Fruit fly (Drosophila melanogaster): ENCODE measurements around the gene CG5167.

The CG5167 gene

DNA sequence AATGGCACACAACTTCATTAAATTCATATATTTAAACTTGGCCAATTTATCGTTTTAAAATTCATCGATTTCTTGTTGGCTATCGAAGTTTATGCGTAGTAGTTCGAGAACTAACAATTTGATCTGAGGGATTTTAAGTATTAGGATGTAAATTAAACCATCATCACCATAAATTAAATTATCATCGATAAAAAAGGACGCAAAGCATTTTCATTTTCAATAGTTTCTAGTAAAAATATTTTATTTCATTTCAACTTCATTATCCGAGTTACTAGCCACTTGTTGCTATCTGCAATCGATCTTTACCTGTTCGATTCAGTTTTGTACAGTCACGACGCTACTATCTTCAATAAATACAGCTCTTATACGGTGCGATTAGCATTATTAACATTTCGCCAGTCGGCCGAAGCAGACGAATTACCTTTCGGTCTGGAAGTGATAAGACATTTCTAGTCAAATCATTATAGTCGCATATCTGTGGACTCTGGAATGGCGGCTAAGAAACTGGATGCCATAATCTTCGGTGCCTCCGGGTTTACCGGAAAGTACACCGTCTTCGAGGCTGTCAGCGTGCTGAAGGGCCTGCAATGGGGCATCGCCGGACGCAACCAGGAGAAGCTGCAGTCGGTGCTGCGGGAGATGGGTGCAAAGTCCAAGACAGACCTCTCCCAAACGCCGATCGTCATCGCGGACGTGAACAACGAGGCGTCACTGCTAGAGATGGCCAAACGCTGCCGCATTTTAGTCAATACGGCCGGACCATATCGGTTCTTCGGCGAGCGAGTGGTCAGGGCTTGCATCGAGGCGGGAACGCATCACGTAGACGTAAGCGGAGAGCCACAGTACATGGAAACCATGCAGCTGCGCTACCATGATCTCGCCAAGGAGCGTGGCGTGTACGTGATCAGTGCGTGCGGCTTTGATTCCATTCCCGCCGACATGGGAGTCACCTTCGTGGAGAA lies at the start of gene CG5167:
Gene CG5167 (plus strand): TSS at position 298 of the 962 bp plus-strand sequence.
- TF ChIP-seq Crg-1 (GFP tag; optimal IDR thresholded peaks at IDR 0.05) = no peak
- TF ChIP-seq CG7101 (tag; optimal IDR thresholded peaks at IDR 0.05) = peak; percentile 59
- TF ChIP-seq Mnt (GFP tag; optimal IDR thresholded peaks at IDR 0.05) = peak; percentile 33
- peak; percentile 57 for TF ChIP-seq Hr96 (GFP tag; optimal IDR thresholded peaks at IDR 0.05)
- peak in 1 of 2 experiments; percentile 79 for TF ChIP-seq cnc (optimal IDR thresholded peaks at IDR 0.05)
- TF ChIP-seq tj (GFP tag; optimal IDR thresholded peaks at IDR 0.05) = peak; percentile 28
- no peak for TF ChIP-seq CG1620 (GFP tag; optimal IDR thresholded peaks at IDR 0.05)
- peak; percentile 25 for TF ChIP-seq ovo (GFP tag; optimal IDR thresholded peaks at IDR 0.05)
- no peak for TF ChIP-seq CG5204 (GFP tag; optimal IDR thresholded peaks at IDR 0.05)
- TF ChIP-seq CG33017 (tag; optimal IDR thresholded peaks at IDR 0.05) = peak; percentile 69
- no peak for TF ChIP-seq kay (GFP tag; ENCODE audit: borderline replicate concordance)
- TF ChIP-seq Clk (GFP tag; optimal IDR thresholded peaks at IDR 0.05) = no peak
- peak; percentile 65 for TF ChIP-seq CG14711 (tag; optimal IDR thresholded peaks at IDR 0.05)
- TF ChIP-seq bab1 (GFP tag; optimal IDR thresholded peaks at IDR 0.05) = peak; percentile 60
- TF ChIP-seq cic (GFP tag; optimal IDR thresholded peaks at IDR 0.05) = peak; percentile 47
- no peak for TF ChIP-seq pad (GFP tag; optimal IDR thresholded peaks at IDR 0.05)
- peak; percentile 96 for TF ChIP-seq CG12768 (GFP tag; optimal IDR thresholded peaks at IDR 0.05)
- TF ChIP-seq CG7045 (GFP tag; optimal IDR thresholded peaks at IDR 0.05) = peak; percentile 24
- peak; percentile 70 for TF ChIP-seq CG11617 (GFP tag; optimal IDR thresholded peaks at IDR 0.05)
- TF ChIP-seq toe (GFP tag; optimal IDR thresholded peaks at IDR 0.05) = peak; percentile 70

DNA sequence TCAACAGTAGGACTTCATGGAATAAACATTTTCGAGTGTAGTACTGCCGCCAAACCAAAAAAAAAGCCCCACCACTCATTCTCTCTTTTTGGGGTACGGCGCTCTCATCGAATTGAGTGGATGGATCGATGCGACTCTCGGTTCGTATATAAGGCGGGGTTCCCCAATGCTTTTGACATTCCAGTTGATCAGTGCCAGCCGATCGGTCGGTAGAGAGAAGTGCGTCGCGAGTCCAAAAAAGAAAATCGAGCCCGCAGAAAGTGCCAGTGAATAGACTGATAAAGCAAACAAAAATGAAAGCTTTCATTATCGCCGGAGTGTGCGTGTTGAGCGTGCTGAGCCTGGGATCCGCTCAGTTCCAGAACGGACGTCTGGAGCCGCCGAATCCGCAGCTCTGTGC lies 46.5 kb upstream of the CG5167 start, which contains the start of gene CG4115:
Gene CG4115 (plus strand): TSS at position 172 of the 400 bp plus-strand sequence.
- no peak for TF ChIP-seq cnc (optimal IDR thresholded peaks at IDR 0.05)
- TF ChIP-seq Clk (GFP tag; optimal IDR thresholded peaks at IDR 0.05) = no peak
- TF ChIP-seq pad (GFP tag; optimal IDR thresholded peaks at IDR 0.05) = no peak
- TF ChIP-seq Crg-1 (GFP tag; optimal IDR thresholded peaks at IDR 0.05) = no peak
- no peak for TF ChIP-seq CG33017 (tag; optimal IDR thresholded peaks at IDR 0.05)
- no peak for TF ChIP-seq ovo (GFP tag; optimal IDR thresholded peaks at IDR 0.05)
- TF ChIP-seq CG7101 (tag; optimal IDR thresholded peaks at IDR 0.05) = no peak
- TF ChIP-seq cic (GFP tag; optimal IDR thresholded peaks at IDR 0.05) = no peak
- TF ChIP-seq CG1620 (GFP tag; optimal IDR thresholded peaks at IDR 0.05) = no peak
- TF ChIP-seq toe (GFP tag; optimal IDR thresholded peaks at IDR 0.05) = no peak
- TF ChIP-seq CG7045 (GFP tag; optimal IDR thresholded peaks at IDR 0.05) = no peak
- TF ChIP-seq CG12768 (GFP tag; optimal IDR thresholded peaks at IDR 0.05) = no peak
- no peak for TF ChIP-seq CG14711 (tag; optimal IDR thresholded peaks at IDR 0.05)
- no peak for TF ChIP-seq tj (GFP tag; optimal IDR thresholded peaks at IDR 0.05)
- TF ChIP-seq Hr96 (GFP tag; optimal IDR thresholded peaks at IDR 0.05) = no peak

- no peak for TF ChIP-seq kay (GFP tag; ENCODE audit: borderline replicate concordance)
- TF ChIP-seq CG12768 (GFP tag; optimal IDR thresholded peaks at IDR 0.05) = no peak
- TF ChIP-seq Mnt (GFP tag; optimal IDR thresholded peaks at IDR 0.05) = no peak
- no peak for TF ChIP-seq bab1 (GFP tag; optimal IDR thresholded peaks at IDR 0.05)
- no peak for TF ChIP-seq ovo (GFP tag; optimal IDR thresholded peaks at IDR 0.05)
- TF ChIP-seq CG7045 (GFP tag; optimal IDR thresholded peaks at IDR 0.05) = no peak
- no peak for TF ChIP-seq Hr96 (GFP tag; optimal IDR thresholded peaks at IDR 0.05)
- TF ChIP-seq cnc (optimal IDR thresholded peaks at IDR 0.05) = no peak
- no peak for TF ChIP-seq CG33017 (tag; optimal IDR thresholded peaks at IDR 0.05)
- TF ChIP-seq toe (GFP tag; optimal IDR thresholded peaks at IDR 0.05) = no peak
- TF ChIP-seq CG5204 (GFP tag; optimal IDR thresholded peaks at IDR 0.05) = no peak
- TF ChIP-seq Crg-1 (GFP tag; optimal IDR thresholded peaks at IDR 0.05) = no peak
- TF ChIP-seq Clk (GFP tag; optimal IDR thresholded peaks at IDR 0.05) = no peak
- no peak for TF ChIP-seq CG11617 (GFP tag; optimal IDR thresholded peaks at IDR 0.05)
- TF ChIP-seq CG1620 (GFP tag; optimal IDR thresholded peaks at IDR 0.05) = no peak
- no peak for TF ChIP-seq CG14711 (tag; optimal IDR thresholded peaks at IDR 0.05)
- no peak for TF ChIP-seq tj (GFP tag; optimal IDR thresholded peaks at IDR 0.05)
- TF ChIP-seq pad (GFP tag; optimal IDR thresholded peaks at IDR 0.05) = no peak
These were observed 44.3 kb upstream of the CG5167 start for dm6 chr3R:12361962-12362497.

DNA sequence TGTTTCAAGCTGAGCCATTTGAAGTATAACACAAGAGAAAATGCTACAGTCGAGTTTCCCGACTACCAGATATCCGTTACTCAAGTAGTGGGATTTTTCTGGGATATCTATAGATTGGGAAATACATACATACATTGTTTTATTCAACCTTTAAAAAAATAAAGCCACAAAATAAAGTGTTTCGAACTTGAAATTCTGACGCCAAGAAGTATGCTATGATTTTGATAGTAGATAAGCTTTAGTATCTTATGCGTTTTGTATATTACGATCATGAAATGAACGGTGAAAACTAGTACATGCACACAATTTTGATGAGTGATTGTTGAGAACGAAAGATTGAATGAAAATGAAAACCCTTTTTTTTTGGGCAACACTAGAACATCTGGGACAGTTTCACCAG lies 42.8 kb upstream of the CG5167 start:
- peak; percentile 16 for TF ChIP-seq bab1 (GFP tag; optimal IDR thresholded peaks at IDR 0.05)
- no peak for TF ChIP-seq Clk (GFP tag; optimal IDR thresholded peaks at IDR 0.05)

DNA sequence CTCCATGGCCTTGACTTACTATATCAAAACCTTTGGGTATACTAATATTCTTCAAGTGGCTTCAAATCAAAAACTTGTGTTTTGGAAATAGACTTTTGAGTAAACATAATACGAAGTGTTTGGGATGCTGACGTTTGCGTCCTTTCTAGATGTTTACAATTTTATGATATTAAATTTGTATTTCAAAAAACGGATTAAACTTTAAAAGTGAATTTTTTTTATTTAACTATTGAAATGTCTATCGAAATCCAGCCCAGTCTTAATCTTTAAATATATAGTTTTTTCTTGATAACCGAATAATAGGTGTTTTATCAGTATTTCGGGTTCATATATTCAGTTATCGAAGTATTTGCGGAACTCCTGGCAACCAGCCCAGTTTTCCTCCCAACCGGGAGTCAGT lies 41.8 kb upstream of the CG5167 start, which contains the start of gene Tim17a1:
Gene Tim17a1 (minus strand): TSS at position 101 of the 400 bp plus-strand sequence.
- TF ChIP-seq CG7045 (GFP tag; optimal IDR thresholded peaks at IDR 0.05) = no peak
- no peak for TF ChIP-seq CG33017 (tag; optimal IDR thresholded peaks at IDR 0.05)
- TF ChIP-seq bab1 (GFP tag; optimal IDR thresholded peaks at IDR 0.05) = no peak
- no peak for TF ChIP-seq Crg-1 (GFP tag; optimal IDR thresholded peaks at IDR 0.05)
- TF ChIP-seq cnc (optimal IDR thresholded peaks at IDR 0.05) = no peak
- TF ChIP-seq CG7101 (tag; optimal IDR thresholded peaks at IDR 0.05) = no peak
- no peak for TF ChIP-seq Mnt (GFP tag; optimal IDR thresholded peaks at IDR 0.05)
- TF ChIP-seq CG12768 (GFP tag; optimal IDR thresholded peaks at IDR 0.05) = no peak
- no peak for TF ChIP-seq ovo (GFP tag; optimal IDR thresholded peaks at IDR 0.05)
- TF ChIP-seq kay (GFP tag; ENCODE audit: borderline replicate concordance) = no peak
- TF ChIP-seq Hr96 (GFP tag; optimal IDR thresholded peaks at IDR 0.05) = no peak
- TF ChIP-seq pad (GFP tag; optimal IDR thresholded peaks at IDR 0.05) = no peak
- no peak for TF ChIP-seq Clk (GFP tag; optimal IDR thresholded peaks at IDR 0.05)
- no peak for TF ChIP-seq toe (GFP tag; optimal IDR thresholded peaks at IDR 0.05)
- no peak for TF ChIP-seq tj (GFP tag; optimal IDR thresholded peaks at IDR 0.05)
- TF ChIP-seq cic (GFP tag; optimal IDR thresholded peaks at IDR 0.05) = no peak
- TF ChIP-seq CG5204 (GFP tag; optimal IDR thresholded peaks at IDR 0.05) = no peak
- TF ChIP-seq CG14711 (tag; optimal IDR thresholded peaks at IDR 0.05) = no peak
- no peak for TF ChIP-seq CG1620 (GFP tag; optimal IDR thresholded peaks at IDR 0.05)

Data from whole organism, adult.